Fruit fly (Drosophila melanogaster) S2 (cell line): ENCODE results near the gene CG17672.

Experiments used
- CG8478 ChIP-seq: fragments of >200 bp; optimal IDR thresholded peaks from 2 replicates; lab custom pipeline; 2018
- CTCF ChIP-seq, 2 experiments: fragments of >200 bp; optimal IDR thresholded peaks; 2 replicates each; lab custom pipeline; 2018

DNA sequence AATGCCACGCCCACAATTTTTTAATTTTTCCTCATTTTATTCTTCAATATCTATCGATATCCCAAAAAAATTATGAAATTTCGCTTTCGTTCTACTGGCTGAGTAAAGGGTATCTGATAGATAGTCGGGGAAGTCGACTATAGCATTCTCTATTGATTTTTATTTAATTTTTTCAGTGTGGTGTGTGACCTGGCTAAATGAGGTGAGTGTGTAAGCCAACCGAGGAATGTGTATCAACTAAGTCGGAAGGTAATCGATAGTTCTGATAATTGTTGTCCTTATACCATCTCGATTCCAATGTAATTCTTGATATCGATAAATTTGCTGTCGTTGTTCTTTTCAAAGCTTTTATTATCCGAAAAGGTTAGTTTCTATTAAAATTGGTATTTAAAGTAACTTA lies 22.3 kb upstream of the CG17672 start, which contains the start of gene CG11263:
- TF ChIP-seq CTCF (optimal IDR thresholded peaks at IDR 0.05; lab: Kevin White, UChicago) (peak in 1 of 2 experiments; percentile 30), CG8478 (lab: Kevin White, UChicago) (no peak)
